Fruit fly (Drosophila melanogaster): Measurements from ENCODE around the gene CG15432.

Gene CG15432

dm6 chr2L:4454009-4454689 is 12.0 kb downstream of the CG15432 start, which contains the start of the genes Secp43 and ND-B8 (continued):
- TF ChIP-seq CG17568 (GFP tag; optimal IDR thresholded peaks at IDR 0.05): no peak
- TF ChIP-seq CG14050 (GFP tag; IDR thresholded peaks at IDR 0.05): no peak
- peak; percentile 61 for TF ChIP-seq sug (tag; optimal IDR thresholded peaks at IDR 0.05)
- no peak for TF ChIP-seq sim (GFP tag; IDR thresholded peaks at IDR 0.05)
- no peak for TF ChIP-seq Fer2 (tag; optimal IDR thresholded peaks at IDR 0.05)
- peak; percentile 94 for TF ChIP-seq CG1603 (tag; optimal IDR thresholded peaks at IDR 0.05)
- peak in 1 of 2 experiments; percentile 18 for TF ChIP-seq insv (GFP tag; optimal IDR thresholded peaks at IDR 0.05)
- no peak for TF ChIP-seq Aef1 (GFP tag; IDR thresholded peaks at IDR 0.05)
- no peak for TF ChIP-seq Doc2 (GFP tag; IDR thresholded peaks at IDR 0.05)
- no peak for TF ChIP-seq CG10959 (GFP tag; IDR thresholded peaks at IDR 0.05)
- TF ChIP-seq CG14441 (GFP tag; IDR thresholded peaks at IDR 0.05): no peak
- no peak for TF ChIP-seq CG15601 (tag; optimal IDR thresholded peaks at IDR 0.05)
- TF ChIP-seq pnt (GFP tag; optimal IDR thresholded peaks at IDR 0.05): no peak
- TF ChIP-seq ac (GFP tag; optimal IDR thresholded peaks at IDR 0.05): no peak
- TF ChIP-seq HmgZ (tag; optimal IDR thresholded peaks at IDR 0.05): peak; percentile 73
- no peak for TF ChIP-seq H15 (GFP tag; IDR thresholded peaks at IDR 0.05)
- TF ChIP-seq CG12659 (GFP tag; optimal IDR thresholded peaks at IDR 0.05): peak; percentile 69
- TF ChIP-seq CG14014 (GFP tag; IDR thresholded peaks at IDR 0.05): no peak
- TF ChIP-seq CG1024 (GFP tag; IDR thresholded peaks at IDR 0.05): no peak
- no peak for TF ChIP-seq NC2β (GFP tag; optimal IDR thresholded peaks at IDR 0.05)
- no peak for TF ChIP-seq CG8924 (tag; optimal IDR thresholded peaks at IDR 0.05)
- peak; percentile 80 for TF ChIP-seq CG16813 (GFP tag; IDR thresholded peaks at IDR 0.05; ENCODE audit: partially characterized antibody)
- peak; percentile 82 for TF ChIP-seq CG13287 (GFP tag; IDR thresholded peaks at IDR 0.05; ENCODE audit: partially characterized antibody)
- no peak for TF ChIP-seq NC2α (GFP tag; optimal IDR thresholded peaks at IDR 0.05)
- peak; percentile 74; the same call in 1 of the 2 replicates for TF ChIP-seq tna (GFP tag; IDR thresholded peaks at IDR 0.05; ENCODE audit: partially characterized antibody)
- no peak for TF ChIP-seq CG32767 (GFP tag; IDR thresholded peaks at IDR 0.05)
- peak; percentile 91 for TF ChIP-seq scrt (GFP tag; optimal IDR thresholded peaks at IDR 0.05)
- TF ChIP-seq CG16779 (GFP tag; IDR thresholded peaks at IDR 0.05): no peak
- TF ChIP-seq CG9727 (GFP tag; optimal IDR thresholded peaks at IDR 0.05): no peak
- no peak for TF ChIP-seq unpg (GFP tag; optimal IDR thresholded peaks at IDR 0.05)
- TF ChIP-seq pfk (GFP tag; optimal IDR thresholded peaks at IDR 0.05): no peak
- no peak for TF ChIP-seq zfh2 (GFP tag; optimal IDR thresholded peaks at IDR 0.05)
- TF ChIP-seq MBD-R2 (GFP tag; IDR thresholded peaks at IDR 0.05): peak; percentile 93
- no peak for TF ChIP-seq CG5180 (GFP tag; optimal IDR thresholded peaks at IDR 0.05)
- no peak for TF ChIP-seq CG17361 (GFP tag; IDR thresholded peaks at IDR 0.05)
- TF ChIP-seq CG9609 (GFP tag; optimal IDR thresholded peaks at IDR 0.05): no peak
- TF ChIP-seq eyg (GFP tag; optimal IDR thresholded peaks at IDR 0.05): no peak
- TF ChIP-seq sens (GFP tag): no peak
- TF ChIP-seq bbx (GFP tag; IDR thresholded peaks at IDR 0.05; ENCODE audit: partially characterized antibody): peak; percentile 81
- no peak for TF ChIP-seq Stat92E (GFP tag; optimal IDR thresholded peaks at IDR 0.05)
- no peak for TF ChIP-seq gem (tag; optimal IDR thresholded peaks at IDR 0.05)
- no peak for TF ChIP-seq CG6272 (GFP tag; IDR thresholded peaks at IDR 0.05)
- TF ChIP-seq dysf (GFP tag; IDR thresholded peaks at IDR 0.05): no peak
- no peak for TF ChIP-seq Side (GFP tag; optimal IDR thresholded peaks at IDR 0.05)
- TF ChIP-seq chm (GFP tag; IDR thresholded peaks at IDR 0.05): 0 out of 2 replicates have a peak, but pooled peaks have one; percentile 45
- no peak for TF ChIP-seq p53 (GFP tag; optimal IDR thresholded peaks at IDR 0.05)
- peak; percentile 83 for TF ChIP-seq CG7963 (GFP tag; IDR thresholded peaks at IDR 0.05; ENCODE audit: partially characterized antibody)
- TF ChIP-seq CG6175 (GFP tag; IDR thresholded peaks at IDR 0.05): no peak
- peak; percentile 17 for TF ChIP-seq mirr (GFP tag; optimal IDR thresholded peaks at IDR 0.05)
- TF ChIP-seq tio (GFP tag; optimal IDR thresholded peaks at IDR 0.05): no peak
